Worm (Caenorhabditis elegans) whole organism, late embryonic: Measurements from ENCODE around the gene C17H11.6.
A peak's percentile ranks its signal among the peaks of the same experiment; 100 is the strongest.

ENCODE experiments used
- C08G9.2 ChIP-seq: sonication (generic microtip); optimal IDR thresholded peaks from 2 replicates; lab custom pipeline; 2016; ENCODE audit warnings: mild to moderate bottlenecking, missing genetic modification characterization, moderate library complexity, missing compliant biosample characterization
- F13H6.1 ChIP-seq: sonication (generic microtip); optimal IDR thresholded peaks from 2 replicates; lab custom pipeline; 2016; ENCODE audit warnings: missing genetic modification characterization, missing compliant biosample characterization
- K02D7.2 ChIP-seq: sonication (generic microtip); optimal IDR thresholded peaks from 2 replicates; lab custom pipeline; 2017; ENCODE audit warnings: mild to moderate bottlenecking, missing genetic modification characterization, missing compliant biosample characterization
- K09A11.1 ChIP-seq: sonication (generic microtip); optimal IDR thresholded peaks from 2 replicates; lab custom pipeline; 2017; ENCODE audit warnings: antibody characterized with exemption, mild to moderate bottlenecking, missing genetic modification characterization, missing compliant biosample characterization; ENCODE audit not compliant: insufficient read depth
- Y22D7AL.16 ChIP-seq: sonication (generic microtip); optimal IDR thresholded peaks from 2 replicates; lab custom pipeline; 2016; ENCODE audit warnings: missing genetic modification characterization, missing compliant biosample characterization
- ahr-1 ChIP-seq: sonication (generic microtip); optimal IDR thresholded peaks from 2 replicates; lab custom pipeline; 2016; ENCODE audit warnings: missing genetic modification characterization, missing compliant biosample characterization
- ama-1 ChIP-seq: fragments of 150-350 bp; optimal IDR thresholded peaks from 2 replicates; lab custom pipeline; 2014
- ceh-18 ChIP-seq: sonication (generic microtip); optimal IDR thresholded peaks from 2 replicates; lab custom pipeline; 2016; ENCODE audit warnings: missing genetic modification characterization, missing compliant biosample characterization
- ceh-19 ChIP-seq: fragments of 200-800 bp; sonication (Bioruptor generic); optimal IDR thresholded peaks from 2 replicates; lab custom pipeline; 2018; ENCODE audit warnings: mild to moderate bottlenecking, missing genetic modification characterization, missing compliant biosample characterization
- ceh-22 ChIP-seq: sonication (generic microtip); optimal IDR thresholded peaks from 2 replicates; lab custom pipeline; 2017; ENCODE audit warnings: missing biosample characterization, missing genetic modification characterization
- ceh-24 ChIP-seq: sonication (generic microtip); optimal IDR thresholded peaks from 2 replicates; lab custom pipeline; 2016; ENCODE audit warnings: mild to moderate bottlenecking, missing genetic modification characterization, missing compliant biosample characterization
- ceh-31 ChIP-seq: sonication (generic microtip); optimal IDR thresholded peaks from 2 replicates; lab custom pipeline; 2016; ENCODE audit warnings: missing genetic modification characterization, missing compliant biosample characterization
- ceh-9 ChIP-seq: sonication (generic microtip); optimal IDR thresholded peaks from 2 replicates; lab custom pipeline; 2016; ENCODE audit warnings: mild to moderate bottlenecking, missing genetic modification characterization, inconsistent platforms, missing compliant biosample characterization
- che-1 ChIP-seq: sonication (generic microtip); optimal IDR thresholded peaks from 2 replicates; lab custom pipeline; 2016; ENCODE audit warnings: mild to moderate bottlenecking, missing genetic modification characterization, missing compliant biosample characterization
- dmd-4 ChIP-seq: sonication (generic microtip); optimal IDR thresholded peaks from 2 replicates; lab custom pipeline; 2016; ENCODE audit warnings: borderline replicate concordance, missing genetic modification characterization, missing compliant biosample characterization
- elt-2 ChIP-seq: sonication (generic microtip); optimal IDR thresholded peaks from 2 replicates; lab custom pipeline; 2016; ENCODE audit warnings: missing genetic modification reagents, missing genetic modification characterization, missing compliant biosample characterization
- elt-4 ChIP-seq: sonication (generic microtip); optimal IDR thresholded peaks from 2 replicates; lab custom pipeline; 2016; ENCODE audit warnings: missing genetic modification characterization, missing compliant biosample characterization
- ets-4 ChIP-seq: sonication (generic microtip); optimal IDR thresholded peaks from 2 replicates; lab custom pipeline; 2016; ENCODE audit warnings: missing genetic modification characterization, missing compliant biosample characterization
- fax-1 ChIP-seq: sonication (generic microtip); optimal IDR thresholded peaks from 2 replicates; lab custom pipeline; 2016; ENCODE audit warnings: missing genotype, missing genetic modification characterization, missing compliant biosample characterization
- fkh-10 ChIP-seq: fragments of 150-350 bp; optimal IDR thresholded peaks from 2 replicates; lab custom pipeline; 2014; ENCODE audit warnings: missing biosample characterization, missing genetic modification reagents, missing genetic modification characterization
- fkh-6 ChIP-seq: sonication (generic microtip); optimal IDR thresholded peaks from 2 replicates; lab custom pipeline; 2016; ENCODE audit warnings: missing genetic modification characterization, missing compliant biosample characterization
- hlh-13 ChIP-seq: fragments of 200-800 bp; sonication (Bioruptor generic); optimal IDR thresholded peaks from 2 replicates; lab custom pipeline; 2018; ENCODE audit warnings: mild to moderate bottlenecking, missing genetic modification characterization, missing compliant biosample characterization
- hlh-30 ChIP-seq: sonication (generic microtip); optimal IDR thresholded peaks from 2 replicates; lab custom pipeline; 2017; ENCODE audit warnings: antibody characterized with exemption, missing genetic modification characterization, missing compliant biosample characterization; ENCODE audit not compliant: insufficient read depth
- hlh-6 ChIP-seq: sonication (generic microtip); optimal IDR thresholded peaks from 2 replicates; lab custom pipeline; 2016; ENCODE audit warnings: missing genotype, missing genetic modification characterization, missing compliant biosample characterization
- lim-6 ChIP-seq: sonication (generic microtip); optimal IDR thresholded peaks from 2 replicates; lab custom pipeline; 2016; ENCODE audit warnings: missing genetic modification characterization, missing compliant biosample characterization
- lin-11 ChIP-seq: fragments of 200-800 bp; sonication (Bioruptor generic); optimal IDR thresholded peaks from 2 replicates; lab custom pipeline; 2018; ENCODE audit warnings: mild to moderate bottlenecking, missing genetic modification characterization, missing compliant biosample characterization
- madf-2 ChIP-seq: sonication (generic microtip); optimal IDR thresholded peaks from 2 replicates; lab custom pipeline; 2017; ENCODE audit warnings: missing genetic modification characterization, missing compliant biosample characterization
- mec-3 ChIP-seq: sonication (generic microtip); optimal IDR thresholded peaks from 2 replicates; lab custom pipeline; 2016; ENCODE audit warnings: borderline replicate concordance, missing genetic modification characterization, missing compliant biosample characterization
- nfya-1 ChIP-seq: sonication (generic microtip); optimal IDR thresholded peaks from 2 replicates; lab custom pipeline; 2017; ENCODE audit warnings: missing genetic modification characterization, mild to moderate bottlenecking, missing compliant biosample characterization, antibody characterized with exemption, moderate library complexity
- nhr-11 ChIP-seq: fragments of 150-350 bp; optimal IDR thresholded peaks from 2 replicates; lab custom pipeline; 2014; ENCODE audit warnings: missing biosample characterization, missing genetic modification characterization
- nhr-232 ChIP-seq: sonication (generic microtip); optimal IDR thresholded peaks from 2 replicates; lab custom pipeline; 2016; ENCODE audit warnings: missing genetic modification characterization, missing compliant biosample characterization
- npax-4 ChIP-seq: sonication (generic microtip); optimal IDR thresholded peaks from 2 replicates; lab custom pipeline; 2016; ENCODE audit warnings: missing genetic modification characterization, missing compliant biosample characterization
- odd-2 ChIP-seq: sonication (generic microtip); optimal IDR thresholded peaks from 2 replicates; lab custom pipeline; 2017; ENCODE audit warnings: antibody characterized with exemption, mild to moderate bottlenecking, missing genetic modification characterization, missing compliant biosample characterization
- pag-3 ChIP-seq: sonication (generic microtip); optimal IDR thresholded peaks from 2 replicates; lab custom pipeline; 2016; ENCODE audit warnings: missing compliant biosample characterization, missing genetic modification characterization, borderline replicate concordance
- pha-2 ChIP-seq: sonication (generic microtip); optimal IDR thresholded peaks from 2 replicates; lab custom pipeline; 2017; ENCODE audit warnings: mild to moderate bottlenecking, missing genetic modification characterization, missing compliant biosample characterization
- ref-2 ChIP-seq: sonication (generic microtip); optimal IDR thresholded peaks from 2 replicates; lab custom pipeline; 2016; ENCODE audit warnings: missing genetic modification characterization, missing compliant biosample characterization
- sdc-2 ChIP-seq: sonication (generic microtip); optimal IDR thresholded peaks from 2 replicates; lab custom pipeline; 2016; ENCODE audit warnings: missing genotype, missing genetic modification characterization, missing compliant biosample characterization
- sox-4 ChIP-seq: sonication (generic microtip); optimal IDR thresholded peaks from 2 replicates; lab custom pipeline; 2017; ENCODE audit warnings: mild to moderate bottlenecking, missing genetic modification characterization, inconsistent platforms, missing compliant biosample characterization
- syd-9 ChIP-seq: sonication (generic microtip); optimal IDR thresholded peaks from 2 replicates; lab custom pipeline; 2016; ENCODE audit warnings: mild to moderate bottlenecking, missing genetic modification characterization, moderate library complexity, missing compliant biosample characterization
- tbx-2 ChIP-seq: sonication (generic microtip); optimal IDR thresholded peaks from 2 replicates; lab custom pipeline; 2016; ENCODE audit warnings: missing genetic modification characterization, missing compliant biosample characterization
- tbx-7 ChIP-seq: sonication (generic microtip); optimal IDR thresholded peaks from 2 replicates; lab custom pipeline; 2016; ENCODE audit warnings: missing genotype, missing genetic modification characterization, missing compliant biosample characterization
- unc-3 ChIP-seq, 2 experiments: fragments of 200-800 bp in 1 of 2; sonication (Bioruptor generic) in 1 of 2; sonication (generic microtip) in 1 of 2; conservative IDR thresholded peaks in 1 of 2; optimal IDR thresholded peaks in 1 of 2; 2 replicates each; pipeline versions ENCODE4 v1.3.6 to Lab custom; 2016 to 2022; ENCODE audit warnings: missing compliant biosample characterization in 2 of 2, missing genetic modification characterization in 2 of 2, missing genetic modification reagents in 1 of 2
- unc-55 ChIP-seq: sonication (generic microtip); optimal IDR thresholded peaks from 2 replicates; lab custom pipeline; 2017; ENCODE audit warnings: missing biosample characterization, missing genetic modification reagents, missing genetic modification characterization
- unc-86 ChIP-seq: sonication (generic microtip); optimal IDR thresholded peaks from 2 replicates; lab custom pipeline; 2016; ENCODE audit warnings: missing genetic modification characterization, missing compliant biosample characterization

The C17H11.6 gene

ce11 chrX:8158975-8159813 is 44.4 kb downstream of the C17H11.6 start, which contains the start of gene hil-3:
hil-3 (plus strand) TSS chrX:8159169.
- TF ChIP-seq fkh-6 (tag; lab: Kevin White, UChicago) (no peak), ceh-24 (tag; lab: Kevin White, UChicago) (no peak), sox-4 (no peak), ahr-1 (tag; lab: Kevin White, UChicago) (no peak), ets-4 (tag; lab: Kevin White, UChicago) (no peak), dmd-4 (no peak), pag-3 (tag; lab: Kevin White, UChicago) (no peak), K02D7.2 (no peak), sdc-2 (tag; lab: Kevin White, UChicago) (peak; percentile 19), C08G9.2 (tag; lab: Kevin White, UChicago) (no peak), madf-2 (no peak), ceh-19 (GFP tag; lab: Kevin White, UChicago) (no peak), fkh-10 (GFP tag; lab: Kevin White, UChicago) (no peak), ceh-18 (tag; lab: Kevin White, UChicago) (no peak), unc-55 (GFP tag; lab: Kevin White, UChicago) (no peak), tbx-2 (peak; percentile 36), che-1 (no peak), syd-9 (tag; lab: Kevin White, UChicago) (no peak), unc-86 (no peak), npax-4 (tag; lab: Kevin White, UChicago) (no peak), mec-3 (tag; lab: Kevin White, UChicago) (no peak), ref-2 (tag; lab: Kevin White, UChicago) (peak; percentile 56), ceh-9 (tag; lab: Kevin White, UChicago) (no peak), hlh-13 (GFP tag; lab: Kevin White, UChicago) (no peak), F13H6.1 (no peak), nhr-232 (tag; lab: Kevin White, UChicago) (no peak), ama-1 (peak; percentile 46), pha-2 (no peak), hlh-6 (tag; lab: Kevin White, UChicago) (no peak), Y22D7AL.16 (no peak), nfya-1 (tag; lab: Kevin White, UChicago) (no peak), ceh-22 (tag; lab: Kevin White, UChicago) (no peak), K09A11.1 (no peak), fax-1 (tag; lab: Kevin White, UChicago) (no peak), hlh-30 (tag; lab: Kevin White, UChicago) (no peak), elt-4 (no peak), lin-11 (tag; lab: Kevin White, UChicago) (no peak), ceh-31 (tag; lab: Kevin White, UChicago) (peak; percentile 26), odd-2 (no peak), lim-6 (tag; lab: Kevin White, UChicago) (no peak), unc-3 (GFP tag; conservative IDR thresholded peaks at IDR 0.05; lab: Robert Waterston, UW) (no peak), unc-3 (tag; optimal IDR thresholded peaks at IDR 0.05; lab: Kevin White, UChicago) (no peak), elt-2 (tag; lab: Kevin White, UChicago) (no peak), tbx-7 (tag; lab: Kevin White, UChicago) (peak; percentile 9), nhr-11 (tag; lab: Kevin White, UChicago) (no peak)
- TF ChIP-seq, all 69 proteins: peak for 6
